Worm (Caenorhabditis elegans) whole organism, early embryonic: ENCODE measurements around the gene scl-19.

ENCODE experiments used
- B0310.2 ChIP-seq: sonication (generic microtip); optimal IDR thresholded peaks from 2 replicates; lab custom pipeline; 2016; ENCODE audit warnings: mild to moderate bottlenecking, missing genetic modification characterization, missing compliant biosample characterization
- F13C5.2 ChIP-seq: sonication (generic microtip); optimal IDR thresholded peaks from 2 replicates; lab custom pipeline; 2017; ENCODE audit warnings: mild to moderate bottlenecking, missing genetic modification characterization, inconsistent platforms, missing compliant biosample characterization
- aly-1 ChIP-seq: sonication (generic microtip); optimal IDR thresholded peaks from 2 replicates; lab custom pipeline; 2016; ENCODE audit warnings: missing genetic modification characterization, missing compliant biosample characterization
- ama-1 ChIP-seq: fragments of 150-350 bp; optimal IDR thresholded peaks from 2 replicates; lab custom pipeline; 2014
- ceh-36 ChIP-seq: sonication (generic microtip); optimal IDR thresholded peaks from 2 replicates; lab custom pipeline; 2016; ENCODE audit warnings: missing genetic modification characterization, inconsistent platforms, missing compliant biosample characterization
- ets-7 ChIP-seq: sonication (generic microtip); optimal IDR thresholded peaks from 2 replicates; lab custom pipeline; 2016; ENCODE audit warnings: missing genotype, missing genetic modification characterization, missing compliant biosample characterization
- flt-1 ChIP-seq: fragments of 200-800 bp; sonication (Bioruptor generic); IDR thresholded peaks from 2 replicates; pipeline ENCODE4 v1.3.6; 2022; ENCODE audit warnings: missing genetic modification characterization, missing compliant biosample characterization
- hmbx-1 ChIP-seq: sonication (generic microtip); optimal IDR thresholded peaks from 2 replicates; lab custom pipeline; 2016; ENCODE audit warnings: mild to moderate bottlenecking, missing genetic modification characterization, missing compliant biosample characterization
- hnd-1 ChIP-seq: sonication (generic microtip); optimal IDR thresholded peaks from 2 replicates; lab custom pipeline; 2016; ENCODE audit warnings: missing genetic modification characterization, missing compliant biosample characterization
- scrt-1 ChIP-seq: fragments of 200-800 bp; sonication (Bioruptor generic); IDR thresholded peaks from 2 replicates; pipeline ENCODE4 v1.3.6; 2022; ENCODE audit warnings: missing genetic modification characterization, missing compliant biosample characterization
- tbx-37 ChIP-seq: fragments of 200-800 bp; sonication (Bioruptor generic); conservative IDR thresholded peaks from 2 replicates; pipeline ENCODE4 v1.3.6; 2022; ENCODE audit warnings: missing genetic modification reagents, missing genetic modification characterization, missing compliant biosample characterization
- tra-4 ChIP-seq: sonication (generic microtip); optimal IDR thresholded peaks from 2 replicates; lab custom pipeline; 2017; ENCODE audit warnings: missing genetic modification characterization, missing compliant biosample characterization

DNA sequence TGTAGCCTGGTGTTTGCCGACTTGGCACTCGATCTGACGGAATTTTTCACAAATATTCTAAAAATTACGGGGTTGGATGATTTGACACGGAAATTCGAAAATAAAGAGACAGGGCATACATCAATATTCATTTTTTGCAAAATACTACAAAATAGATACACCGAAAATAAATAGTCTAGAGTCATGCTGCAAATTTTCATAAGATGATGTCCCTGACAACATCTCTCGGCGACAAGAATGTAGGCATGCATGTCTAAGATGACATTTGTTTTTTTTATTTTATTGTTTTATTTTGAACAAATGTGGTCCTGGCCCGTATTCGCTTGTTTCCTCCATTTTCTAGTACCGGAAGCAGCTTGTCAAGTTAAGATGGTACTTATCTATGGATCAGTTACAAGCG lies 39.6 kb downstream of the scl-19 start, which contains the start of gene clec-256:
- TF ChIP-seq ama-1 (no peak), ceh-36 (tag; lab: Kevin White, UChicago) (no peak), ets-7 (tag; lab: Kevin White, UChicago) (no peak), aly-1 (tag; lab: Kevin White, UChicago) (no peak), F13C5.2 (tag; lab: Kevin White, UChicago) (no peak), hnd-1 (tag; lab: Kevin White, UChicago) (no peak), flt-1 (GFP tag; lab: Robert Waterston, UW) (no peak), B0310.2 (tag; lab: Kevin White, UChicago) (no peak), tra-4 (no peak), hmbx-1 (tag; lab: Kevin White, UChicago) (no peak), tbx-37 (GFP tag; lab: Robert Waterston, UW) (no peak), scrt-1 (GFP tag; lab: Robert Waterston, UW) (no peak)
